Worm (Caenorhabditis elegans) whole organism, young adult: Measurements from ENCODE around the gene Y54G11A.2.

Source experiments
- B0019.2 ChIP-seq: fragments of 200-800 bp; sonication (Bioruptor generic); conservative IDR thresholded peaks from 2 replicates; pipeline ENCODE4 v1.3.6; 2022; ENCODE audit warnings: missing genetic modification reagents, missing genetic modification characterization, missing compliant biosample characterization
- C17E4.6 ChIP-seq: fragments of 200-800 bp; sonication (Bioruptor generic); IDR thresholded peaks from 2 replicates; pipeline ENCODE4 v1.3.6; 2022; ENCODE audit warnings: missing genetic modification reagents, missing genetic modification characterization, missing compliant biosample characterization
- F10E7.11 ChIP-seq: sonication (generic microtip); optimal IDR thresholded peaks from 2 replicates; lab custom pipeline; 2017; ENCODE audit warnings: mild to moderate bottlenecking, missing genetic modification characterization, moderate library complexity, missing compliant biosample characterization
- F23B12.7 ChIP-seq: sonication (generic microtip); optimal IDR thresholded peaks from 2 replicates; lab custom pipeline; 2017; ENCODE audit warnings: missing genetic modification characterization, mild to moderate bottlenecking, missing compliant biosample characterization, antibody characterized with exemption, moderate library complexity; ENCODE audit not compliant: insufficient read depth
- F33H1.4 ChIP-seq: fragments of 200-800 bp; sonication (Bioruptor generic); IDR thresholded peaks from 2 replicates; pipeline ENCODE4 v1.3.6; 2022; ENCODE audit warnings: missing genetic modification reagents, missing genetic modification characterization, missing compliant biosample characterization
- F52B5.7 ChIP-seq: sonication (generic microtip); optimal IDR thresholded peaks from 2 replicates; lab custom pipeline; 2016; ENCODE audit warnings: mild to moderate bottlenecking, missing genetic modification characterization, missing compliant biosample characterization
- F55B11.4 ChIP-seq: sonication (generic microtip); optimal IDR thresholded peaks from 2 replicates; lab custom pipeline; 2016; ENCODE audit warnings: missing compliant biosample characterization, missing genetic modification characterization, borderline replicate concordance; ENCODE audit not compliant: insufficient read depth
- T26A5.8 ChIP-seq: sonication (generic microtip); optimal IDR thresholded peaks from 2 replicates; lab custom pipeline; 2016; ENCODE audit warnings: missing genetic modification characterization, missing compliant biosample characterization
- Y53F4B.3 ChIP-seq: fragments of 200-800 bp; sonication (Bioruptor generic); IDR thresholded peaks from 2 replicates; pipeline ENCODE4 v1.3.6; 2022; ENCODE audit warnings: missing genetic modification reagents, missing genetic modification characterization, missing compliant biosample characterization
- Y53G8AR.9 ChIP-seq: fragments of 200-800 bp; sonication (Bioruptor generic); conservative IDR thresholded peaks from 2 replicates; pipeline ENCODE4 v1.3.6; 2022; ENCODE audit warnings: missing genetic modification reagents, missing genetic modification characterization, missing compliant biosample characterization
- ZK185.1 ChIP-seq: sonication (generic microtip); optimal IDR thresholded peaks from 2 replicates; lab custom pipeline; 2016; ENCODE audit warnings: mild to moderate bottlenecking, missing genetic modification characterization, missing compliant biosample characterization; ENCODE audit not compliant: poor library complexity, severe bottlenecking
- attf-6 ChIP-seq: fragments of 200-800 bp; sonication (Bioruptor generic); IDR thresholded peaks from 2 replicates; pipeline ENCODE4 v1.3.6; 2022; ENCODE audit warnings: missing genetic modification reagents, missing genetic modification characterization, missing compliant biosample characterization
- cebp-1 ChIP-seq, 2 experiments: fragments of 200-800 bp in 1 of 2; sonication (Bioruptor generic) in 1 of 2; sonication (generic microtip) in 1 of 2; IDR thresholded peaks in 1 of 2; optimal IDR thresholded peaks in 1 of 2; 2 replicates each; pipeline versions ENCODE4 v1.3.6 to Lab custom; 2017 to 2022; ENCODE audit warnings: missing compliant biosample characterization in 2 of 2, missing genetic modification characterization in 2 of 2, mild to moderate bottlenecking in 1 of 2, missing genetic modification reagents in 1 of 2, moderate library complexity in 1 of 2
- cebp-2 ChIP-seq: fragments of 200-800 bp; sonication (Bioruptor generic); IDR thresholded peaks from 2 replicates; pipeline ENCODE4 v1.3.6; 2022; ENCODE audit warnings: missing genetic modification characterization, missing compliant biosample characterization
- ceh-40 ChIP-seq: fragments of 200-800 bp; sonication (Bioruptor generic); IDR thresholded peaks from 2 replicates; pipeline ENCODE4 v1.3.6; 2022; ENCODE audit warnings: missing genetic modification characterization, missing compliant biosample characterization
- die-1 ChIP-seq: sonication (generic microtip); optimal IDR thresholded peaks from 2 replicates; lab custom pipeline; 2016; ENCODE audit warnings: missing genotype, mild to moderate bottlenecking, missing genetic modification characterization, missing compliant biosample characterization
- dpff-1 ChIP-seq: sonication (generic microtip); optimal IDR thresholded peaks from 2 replicates; lab custom pipeline; 2017; ENCODE audit warnings: mild to moderate bottlenecking, missing genetic modification characterization, missing compliant biosample characterization
- dpl-1 ChIP-seq: fragments of 150-350 bp; optimal IDR thresholded peaks from 2 replicates; lab custom pipeline; 2014; ENCODE audit warnings: missing biosample characterization, missing genetic modification reagents, missing genetic modification characterization
- efl-1 ChIP-seq: fragments of 150-350 bp; optimal IDR thresholded peaks from 2 replicates; lab custom pipeline; 2014; ENCODE audit warnings: missing biosample characterization, missing genetic modification reagents, missing genetic modification characterization
- egl-18 ChIP-seq: fragments of 200-800 bp; sonication (Bioruptor generic); IDR thresholded peaks from 2 replicates; pipeline ENCODE4 v1.3.6; 2022; ENCODE audit warnings: missing genetic modification reagents, missing genetic modification characterization, missing compliant biosample characterization
- hmg-1.2 ChIP-seq: fragments of 200-800 bp; sonication (Bioruptor generic); IDR thresholded peaks from 2 replicates; pipeline ENCODE4 v1.3.6; 2022; ENCODE audit warnings: missing genetic modification reagents, missing genetic modification characterization, missing compliant biosample characterization
- lag-1 ChIP-seq: fragments of 200-800 bp; sonication (Bioruptor generic); IDR thresholded peaks from 2 replicates; pipeline ENCODE4 v1.3.6; 2022; ENCODE audit warnings: missing genetic modification reagents, missing genetic modification characterization, missing compliant biosample characterization
- let-526 ChIP-seq: fragments of 200-800 bp; sonication (Bioruptor generic); IDR thresholded peaks from 2 replicates; pipeline ENCODE4 v1.3.6; 2022; ENCODE audit warnings: missing genetic modification reagents, missing genetic modification characterization, missing compliant biosample characterization
- lsl-1 ChIP-seq: fragments of 200-800 bp; sonication (Bioruptor generic); optimal IDR thresholded peaks from 2 replicates; lab custom pipeline; 2018; ENCODE audit warnings: mild to moderate bottlenecking, missing genetic modification characterization, moderate library complexity, missing compliant biosample characterization
- lsy-27 ChIP-seq: sonication (generic microtip); optimal IDR thresholded peaks from 2 replicates; lab custom pipeline; 2017; ENCODE audit warnings: missing genetic modification characterization, mild to moderate bottlenecking, missing compliant biosample characterization, antibody characterized with exemption, missing genotype, borderline replicate concordance; ENCODE audit not compliant: insufficient read depth
- madf-6 ChIP-seq: fragments of 200-800 bp; sonication (Bioruptor generic); IDR thresholded peaks from 2 replicates; pipeline ENCODE4 v1.3.6; 2022; ENCODE audit warnings: missing genetic modification reagents, missing genetic modification characterization, missing compliant biosample characterization
- nfya-2 ChIP-seq: fragments of 200-800 bp; sonication (Bioruptor generic); IDR thresholded peaks from 2 replicates; pipeline ENCODE4 v1.3.6; 2022; ENCODE audit warnings: missing genetic modification reagents, missing genetic modification characterization, missing compliant biosample characterization
- nfyb-1 ChIP-seq: fragments of 200-800 bp; sonication (Bioruptor generic); IDR thresholded peaks from 2 replicates; pipeline ENCODE4 v1.3.6; 2022; ENCODE audit warnings: missing genetic modification reagents, missing genetic modification characterization, missing compliant biosample characterization
- nhr-80 ChIP-seq: sonication (generic microtip); optimal IDR thresholded peaks from 2 replicates; lab custom pipeline; 2016; ENCODE audit warnings: missing genetic modification characterization, missing compliant biosample characterization
- repo-1 ChIP-seq: sonication (generic microtip); optimal IDR thresholded peaks from 2 replicates; lab custom pipeline; 2017; ENCODE audit warnings: mild to moderate bottlenecking, missing genetic modification characterization, missing compliant biosample characterization
- sdz-38 ChIP-seq: sonication (generic microtip); optimal IDR thresholded peaks from 2 replicates; lab custom pipeline; 2016; ENCODE audit warnings: missing genotype, missing genetic modification characterization, missing compliant biosample characterization
- sea-2 ChIP-seq: fragments of 200-800 bp; sonication (Bioruptor generic); IDR thresholded peaks from 2 replicates; pipeline ENCODE4 v1.3.6; 2022; ENCODE audit warnings: missing genetic modification characterization, missing compliant biosample characterization
- tbp1 ChIP-seq: fragments of 200-800 bp; sonication (Bioruptor generic); optimal IDR thresholded peaks from 2 replicates; lab custom pipeline; 2018; ENCODE audit warnings: mild to moderate bottlenecking, missing genetic modification characterization, missing compliant biosample characterization
- tlf-1 ChIP-seq: fragments of 200-800 bp; sonication (Bioruptor generic); optimal IDR thresholded peaks from 2 replicates; lab custom pipeline; 2018; ENCODE audit warnings: mild to moderate bottlenecking, missing genetic modification characterization, missing compliant biosample characterization
- ztf-18 ChIP-seq: sonication (generic microtip); optimal IDR thresholded peaks from 2 replicates; lab custom pipeline; 2016; ENCODE audit warnings: missing genotype, mild to moderate bottlenecking, missing genetic modification characterization, missing compliant biosample characterization

Gene Y54G11A.2

ce11 chrII:14275045-14275444 lies 22.9 kb downstream of the Y54G11A.2 start:
- peak; percentile 78; the same call in 1 of the 2 replicates for TF ChIP-seq cebp-2
- 0 out of 2 replicates have a peak, but pooled peaks have one; percentile 18 for TF ChIP-seq nfyb-1

DNA sequence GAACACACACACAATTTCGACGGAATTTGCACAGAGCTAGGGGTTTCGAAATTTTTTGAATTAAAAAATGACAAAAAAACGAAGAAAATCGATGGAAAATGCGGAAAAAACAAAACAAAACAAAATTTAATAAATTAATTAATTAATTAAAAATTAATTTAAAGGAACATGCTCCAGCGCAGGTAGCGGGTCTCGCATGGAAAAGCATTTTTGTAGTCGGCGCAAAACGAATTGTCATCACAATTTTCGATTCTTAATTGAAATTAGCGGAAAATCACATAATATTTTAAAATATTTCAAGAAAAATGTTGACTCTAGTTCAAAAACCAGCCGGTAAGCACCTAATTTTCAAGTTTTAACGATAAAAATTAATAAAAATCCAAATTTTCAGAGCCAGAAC lies 24.3 kb downstream of the Y54G11A.2 start, which contains the start of gene Y54G11A.3:
Y54G11A.3 (plus strand) TSS at position 213 of the 400 bp plus-strand sequence.
- TF ChIP-seq sea-2 (GFP tag; lab: Robert Waterston, UW) (no peak), efl-1 (GFP tag; lab: Kevin White, UChicago) (peak; percentile 15), Y53G8AR.9 (GFP tag; lab: Robert Waterston, UW) (no peak), nfya-2 (GFP tag; lab: Robert Waterston, UW) (no peak), madf-6 (GFP tag; lab: Robert Waterston, UW) (peak; percentile 63; the same call in 1 of the 2 replicates), F33H1.4 (peak; percentile 78), hmg-1.2 (no peak), lsl-1 (GFP tag; lab: Kevin White, UChicago) (peak; percentile 78)

DNA sequence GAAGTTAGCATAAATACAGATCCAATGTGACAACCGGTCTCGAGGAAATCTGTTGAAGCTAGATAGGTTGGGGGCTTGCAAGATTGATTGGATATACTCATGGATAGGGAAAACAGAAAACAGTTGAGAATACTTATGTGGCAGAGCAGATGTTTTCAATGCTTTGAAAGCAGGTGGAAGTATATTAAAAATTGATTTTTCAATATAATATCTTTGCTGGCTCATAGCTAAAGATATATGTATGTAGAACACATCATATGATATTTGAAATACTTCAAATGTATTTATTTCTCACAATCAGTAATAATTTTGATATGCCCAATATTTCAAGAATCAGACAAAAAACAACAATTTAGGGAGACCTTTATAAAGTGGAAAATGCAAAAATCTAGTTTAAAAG lies 35.1 kb downstream of the Y54G11A.2 start, which contains the start of gene srh-41:
srh-41 (minus strand) TSS at position 101 of the 400 bp plus-strand sequence.
- TF ChIP-seq T26A5.8 (tag; lab: Kevin White, UChicago) (no peak), ZK185.1 (tag; lab: Kevin White, UChicago) (no peak), F10E7.11 (tag; lab: Kevin White, UChicago) (no peak), repo-1 (no peak), lag-1 (GFP tag; lab: Robert Waterston, UW) (no peak), dpl-1 (no peak), lsy-27 (no peak), C17E4.6 (GFP tag; lab: Robert Waterston, UW) (no peak), die-1 (tag; lab: Kevin White, UChicago) (no peak), ceh-40 (GFP tag; lab: Robert Waterston, UW) (no peak), nhr-80 (tag; lab: Kevin White, UChicago) (no peak), F23B12.7 (no peak), egl-18 (GFP tag; lab: Robert Waterston, UW) (no peak), let-526 (no peak), cebp-1 (GFP tag; IDR thresholded peaks at IDR 0.05; lab: Robert Waterston, UW) (no peak), cebp-1 (tag; optimal IDR thresholded peaks at IDR 0.05; lab: Kevin White, UChicago) (no peak)

DNA sequence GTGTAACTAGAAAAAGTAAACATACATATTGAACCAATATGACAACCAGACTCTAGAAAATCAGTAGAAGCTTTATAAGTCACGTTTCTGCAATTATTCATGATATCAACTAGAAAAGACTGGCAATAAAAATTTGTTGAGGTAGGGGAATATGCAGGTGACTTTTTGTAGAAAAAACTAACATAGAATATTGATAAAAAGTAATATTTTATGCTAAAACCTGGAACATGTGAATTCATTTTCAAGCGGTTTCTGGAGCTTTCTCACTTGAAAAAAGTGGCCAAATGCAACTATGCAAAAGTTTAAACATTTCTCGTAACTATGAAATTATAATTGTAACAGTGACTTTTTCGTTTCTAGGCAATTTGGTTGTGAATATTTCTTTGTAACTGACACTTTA lies 36.8 kb downstream of the Y54G11A.2 start, which contains the start of gene srh-42:
srh-42 (minus strand) TSS at position 101 of the 400 bp plus-strand sequence.
- no peak for TF ChIP-seq madf-6 (GFP tag; lab: Robert Waterston, UW)
- TF ChIP-seq tbp1 (GFP tag; lab: Kevin White, UChicago) = no peak
- no peak for TF ChIP-seq Y53F4B.3 (GFP tag; lab: Robert Waterston, UW)
- no peak for TF ChIP-seq F55B11.4 (tag; lab: Kevin White, UChicago)

- TF ChIP-seq F10E7.11 (tag; lab: Kevin White, UChicago) (no peak), attf-6 (no peak), B0019.2 (GFP tag; lab: Robert Waterston, UW) (no peak), cebp-1 (GFP tag; IDR thresholded peaks at IDR 0.05; lab: Robert Waterston, UW) (peak; percentile 85), cebp-1 (tag; optimal IDR thresholded peaks at IDR 0.05; lab: Kevin White, UChicago) (peak; percentile 90), dpff-1 (tag; lab: Kevin White, UChicago) (no peak), let-526 (no peak), tlf-1 (GFP tag; lab: Kevin White, UChicago) (no peak), sdz-38 (tag; lab: Kevin White, UChicago) (no peak), nhr-80 (tag; lab: Kevin White, UChicago) (peak; percentile 5), ztf-18 (tag; lab: Kevin White, UChicago) (no peak), F52B5.7 (tag; lab: Kevin White, UChicago) (no peak)
Observed at ce11 chrII:14290846-14291245, 38.7 kb downstream of the Y54G11A.2 start.
